Worm (Caenorhabditis elegans) whole organism, L4/young adult: ENCODE data around the gene rps-16.

Experiments used
- dao-5 ChIP-seq: sonication (generic microtip); optimal IDR thresholded peaks from 2 replicates; lab custom pipeline; 2016; ENCODE audit warnings: missing genotype, missing genetic modification characterization, moderate library complexity, missing compliant biosample characterization
- him-1 ChIP-seq: sonication (generic microtip); optimal IDR thresholded peaks from 2 replicates; lab custom pipeline; 2016; ENCODE audit warnings: missing genotype, missing genetic modification reagents, missing genetic modification characterization, missing compliant biosample characterization

- TF ChIP-seq him-1 (tag; lab: Kevin White, UChicago) (no peak), dao-5 (no peak)
These were observed 44.7 kb downstream of the rps-16 start, which contains the start of gene F02D8.9 for ce11 chrV:14955676-14956075.
